Worm (Caenorhabditis elegans): ENCODE data around the gene C44C1.6.

C44C1.6 gene

ce11 chrX:927632-928031 is 42.4 kb downstream of the C44C1.6 start:
- TF ChIP-seq mef-2 (tag; optimal IDR thresholded peaks at IDR 0.05) (no peak), nhr-28 (tag; optimal IDR thresholded peaks at IDR 0.05) (no peak), fkh-10 (GFP tag; optimal IDR thresholded peaks at IDR 0.05) (no peak), rnt-1 (tag; optimal IDR thresholded peaks at IDR 0.05) (peak; percentile 31), irx-1 (tag; optimal IDR thresholded peaks at IDR 0.05) (no peak), lin-35 (GFP tag; optimal IDR thresholded peaks at IDR 0.05) (peak in 1 of 2 experiments; percentile 6), aha-1 (tag; optimal IDR thresholded peaks at IDR 0.05) (no peak), tlp-1 (tag; optimal IDR thresholded peaks at IDR 0.05) (no peak), lir-3 (tag; optimal IDR thresholded peaks at IDR 0.05; ENCODE audit: poor library complexity) (no peak), nhr-85 (tag) (no peak), elt-2 (tag; optimal IDR thresholded peaks at IDR 0.05) (no peak), ceh-8 (GFP tag; optimal IDR thresholded peaks at IDR 0.05) (no peak), egl-27 (tag; optimal IDR thresholded peaks at IDR 0.05) (no peak), mep-1 (tag; optimal IDR thresholded peaks at IDR 0.05) (no peak), unc-30 (tag; optimal IDR thresholded peaks at IDR 0.05) (no peak), lsy-2 (tag; optimal IDR thresholded peaks at IDR 0.05) (no peak), fkh-8 (tag; optimal IDR thresholded peaks at IDR 0.05) (no peak), Y116A8C.19 (tag; optimal IDR thresholded peaks at IDR 0.05; ENCODE audit: borderline replicate concordance) (no peak), C04F5.9 (tag; optimal IDR thresholded peaks at IDR 0.05) (no peak), pqm-1 (tag; optimal IDR thresholded peaks at IDR 0.05) (no peak), ceh-63 (GFP tag; optimal IDR thresholded peaks at IDR 0.05) (no peak), hlh-17 (GFP tag; optimal IDR thresholded peaks at IDR 0.05; ENCODE audit: borderline replicate concordance) (no peak), aly-2 (tag; optimal IDR thresholded peaks at IDR 0.05) (no peak), isw-1 (GFP tag; IDR thresholded peaks at IDR 0.05) (no peak), ets-5 (GFP tag; IDR thresholded peaks at IDR 0.05) (no peak), vab-15 (tag; optimal IDR thresholded peaks at IDR 0.05) (no peak), skn-1 (tag; optimal IDR thresholded peaks at IDR 0.05) (peak; percentile 10), lin-14 (GFP tag; optimal IDR thresholded peaks at IDR 0.05) (peak; percentile 62), efl-1 (optimal IDR thresholded peaks at IDR 0.05) (no peak), efl-1 (GFP tag; optimal IDR thresholded peaks at IDR 0.05 in 1 of 2) (no peak), blmp-1 (tag; optimal IDR thresholded peaks at IDR 0.05) (peak; percentile 76)

ce11 chrX:926125-926524 is 43.9 kb downstream of the C44C1.6 start:
- TF ChIP-seq sptf-1 (tag; optimal IDR thresholded peaks at IDR 0.05), result no peak
- no peak for TF ChIP-seq ces-1 (GFP tag; optimal IDR thresholded peaks at IDR 0.05)
- TF ChIP-seq lsy-2 (tag; optimal IDR thresholded peaks at IDR 0.05), result no peak
- TF ChIP-seq unc-62 (GFP tag; optimal IDR thresholded peaks at IDR 0.05), result no peak
- no peak for TF ChIP-seq pag-3 (tag; optimal IDR thresholded peaks at IDR 0.05; ENCODE audit: borderline replicate concordance, insufficient read depth)
- no peak for TF ChIP-seq nhr-90 (tag; optimal IDR thresholded peaks at IDR 0.05; ENCODE audit: poor library complexity)

- TF ChIP-seq unc-62 (GFP tag; optimal IDR thresholded peaks at IDR 0.05), result no peak
- TF ChIP-seq Y116A8C.19 (tag; optimal IDR thresholded peaks at IDR 0.05; ENCODE audit: borderline replicate concordance), result no peak
- no peak for TF ChIP-seq ets-5 (GFP tag; IDR thresholded peaks at IDR 0.05)
- TF ChIP-seq F16B12.6 (tag; optimal IDR thresholded peaks at IDR 0.05), result peak; percentile 44
- TF ChIP-seq ceh-88 (GFP tag; IDR thresholded peaks at IDR 0.05), result no peak
- TF ChIP-seq sptf-1 (tag; optimal IDR thresholded peaks at IDR 0.05), result no peak
- TF ChIP-seq pqm-1 (tag; optimal IDR thresholded peaks at IDR 0.05), result no peak
- TF ChIP-seq unc-30 (tag; optimal IDR thresholded peaks at IDR 0.05), result no peak
- TF ChIP-seq snpc-4 (tag; optimal IDR thresholded peaks at IDR 0.05), result no peak
- peak in 1 of 3 experiments; percentile 63 for TF ChIP-seq ceh-82 (tag; optimal IDR thresholded peaks at IDR 0.05)
- TF ChIP-seq blmp-1 (tag; optimal IDR thresholded peaks at IDR 0.05), result peak; percentile 67
- no peak for TF ChIP-seq tlp-1 (tag; optimal IDR thresholded peaks at IDR 0.05)
- TF ChIP-seq nhr-76 (tag; optimal IDR thresholded peaks at IDR 0.05), result no peak
- peak in 1 of 2 experiments; percentile 37 for TF ChIP-seq mdl-1 (tag; optimal IDR thresholded peaks at IDR 0.05)
- no peak for TF ChIP-seq nhr-84 (tag; optimal IDR thresholded peaks at IDR 0.05)
- no peak for TF ChIP-seq unc-86 (tag; optimal IDR thresholded peaks at IDR 0.05)
- TF ChIP-seq jun-1 (tag; optimal IDR thresholded peaks at IDR 0.05), result no peak
- TF ChIP-seq isw-1 (GFP tag; IDR thresholded peaks at IDR 0.05), result no peak
- no peak for TF ChIP-seq sup-37 (GFP tag; optimal IDR thresholded peaks at IDR 0.05)
- no peak for TF ChIP-seq aha-1 (tag; optimal IDR thresholded peaks at IDR 0.05)
- TF ChIP-seq lin-13 (GFP tag; optimal IDR thresholded peaks at IDR 0.05), result no peak
- TF ChIP-seq swsn-7 (tag; optimal IDR thresholded peaks at IDR 0.05), result peak; percentile 20
- no peak for TF ChIP-seq lir-3 (tag; optimal IDR thresholded peaks at IDR 0.05; ENCODE audit: poor library complexity)
- TF ChIP-seq nhr-11 (tag; optimal IDR thresholded peaks at IDR 0.05), result no peak
- no peak for TF ChIP-seq zag-1 (tag; optimal IDR thresholded peaks at IDR 0.05)
- TF ChIP-seq ama-1 (optimal IDR thresholded peaks at IDR 0.05), result no peak
These were observed 45.5 kb downstream of the C44C1.6 start, which contains the start of the genes pifk-1 and tbc-11 for ce11 chrX:924495-925008. pifk-1 (minus strand) TSS chrX:924511. tbc-11 (plus strand) TSS chrX:924958.
